Fruit fly (Drosophila melanogaster) Kc167 (cell line): ENCODE measurements around the gene CG6749.

ENCODE experiments used
- h ChIP-seq: fragments of >200 bp; optimal IDR thresholded peaks from 3 replicates; lab custom pipeline; 2018; ENCODE audit warnings: missing external identifiers
- insv ChIP-seq: fragments of >200 bp; optimal IDR thresholded peaks from 3 replicates; lab custom pipeline; 2018; ENCODE audit warnings: missing external identifiers
- psq ChIP-seq: fragments of >200 bp; optimal IDR thresholded peaks from 2 replicates; lab custom pipeline; 2017; ENCODE audit warnings: missing external identifiers
- ttk ChIP-seq: sonication (Bioruptor generic); optimal IDR thresholded peaks from 2 replicates; lab custom pipeline; 2017; ENCODE audit warnings: missing external identifiers

DNA sequence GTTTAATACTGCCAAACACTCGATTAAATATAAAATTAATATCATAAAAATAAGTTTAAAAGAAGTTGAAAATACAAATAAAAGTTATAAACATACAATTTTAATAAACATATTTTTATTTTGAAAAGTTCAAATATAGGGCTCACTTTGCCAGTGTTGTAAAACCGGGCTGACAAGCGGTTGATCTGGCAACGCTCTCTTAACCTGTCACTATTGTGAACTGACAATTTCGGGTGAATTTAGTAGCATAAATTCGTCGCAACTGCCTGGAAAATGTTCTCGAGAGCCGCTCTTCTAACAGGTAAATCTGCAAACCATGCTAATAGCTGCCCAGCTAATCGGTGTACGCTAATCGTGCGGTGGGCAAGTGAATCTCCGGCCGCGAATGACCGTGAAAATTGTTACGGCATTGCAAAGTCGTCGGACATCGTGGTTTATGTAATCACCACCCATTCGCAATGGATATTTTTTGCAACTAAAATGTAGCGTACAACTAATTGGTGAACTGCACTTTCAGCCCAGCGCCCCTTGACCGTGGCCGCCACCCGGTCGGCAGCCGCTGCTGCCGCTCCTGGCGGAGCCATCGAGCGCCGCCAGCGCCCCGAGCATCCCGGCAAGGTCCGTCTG is 3.7 kb downstream of the CG6749 start, which contains the start of gene ATPsynB:
- no peak for TF ChIP-seq ttk
- TF ChIP-seq psq (lab: Kevin White, UChicago) = no peak
- TF ChIP-seq h (lab: Kevin White, UChicago) = no peak
- no peak for TF ChIP-seq insv (lab: Kevin White, UChicago)
